Fruit fly (Drosophila melanogaster): ENCODE measurements around the gene mkg-p.

The mkg-p gene

DNA sequence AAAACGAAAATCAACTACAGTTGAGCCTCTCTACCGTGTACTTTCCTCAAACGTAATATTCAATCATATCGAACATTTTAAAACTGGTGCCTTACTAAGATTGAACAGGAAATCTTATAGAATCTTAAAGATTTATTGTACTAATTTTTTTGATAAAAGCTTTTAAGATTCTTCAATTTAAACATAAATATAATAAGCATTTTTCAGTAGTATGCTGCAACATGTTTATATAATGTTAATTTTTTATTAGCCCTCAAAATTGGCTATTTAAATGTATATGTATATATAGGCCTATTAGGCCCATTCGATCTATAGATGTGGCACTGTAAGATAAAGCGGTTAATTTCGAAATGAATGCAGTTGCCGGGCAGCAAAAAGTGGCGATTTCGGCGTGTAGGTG is 33.5 kb downstream of the mkg-p start:
- TF ChIP-seq psq (optimal IDR thresholded peaks at IDR 0.05) (no peak), ttk (optimal IDR thresholded peaks at IDR 0.05) (no peak), insv (optimal IDR thresholded peaks at IDR 0.05) (no peak), Myc (optimal IDR thresholded peaks at IDR 0.05) (no peak), Sin3A (optimal IDR thresholded peaks at IDR 0.05) (no peak), h (optimal IDR thresholded peaks at IDR 0.05) (no peak)

DNA sequence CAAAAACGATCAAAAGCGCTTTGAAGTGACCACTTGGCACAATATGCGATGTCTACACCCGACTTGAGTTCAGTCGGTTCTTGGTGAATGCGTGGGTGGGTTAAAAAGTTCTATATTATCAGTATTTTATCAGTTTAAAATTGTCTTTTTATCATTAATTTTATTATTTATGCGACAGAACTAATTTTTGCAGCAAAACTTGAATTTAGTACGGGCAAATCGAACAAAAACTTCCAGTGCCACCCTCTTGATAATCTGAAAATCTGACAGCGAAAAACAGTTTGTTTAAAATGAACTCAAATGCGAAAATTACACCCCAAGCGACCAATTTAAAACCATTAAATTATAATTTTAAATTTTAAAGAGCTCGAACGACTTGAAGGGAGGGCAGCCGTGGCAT is 34.2 kb downstream of the mkg-p start:
- no peak for TF ChIP-seq ttk (optimal IDR thresholded peaks at IDR 0.05)

- TF ChIP-seq Myc (optimal IDR thresholded peaks at IDR 0.05) = no peak
- no peak for TF ChIP-seq ttk (optimal IDR thresholded peaks at IDR 0.05)
- TF ChIP-seq insv (optimal IDR thresholded peaks at IDR 0.05) = no peak
- TF ChIP-seq Sin3A (optimal IDR thresholded peaks at IDR 0.05) = no peak
- no peak for TF ChIP-seq psq (optimal IDR thresholded peaks at IDR 0.05)
- no peak for TF ChIP-seq h (optimal IDR thresholded peaks at IDR 0.05)
These were observed 35.6 kb downstream of the mkg-p start for dm6 chr3L:8369456-8369855.

dm6 chr3L:8368694-8369344 is 36.3 kb downstream of the mkg-p start:
- TF ChIP-seq Sin3A (optimal IDR thresholded peaks at IDR 0.05) (no peak), Myc (optimal IDR thresholded peaks at IDR 0.05) (no peak), ttk (optimal IDR thresholded peaks at IDR 0.05) (no peak), psq (optimal IDR thresholded peaks at IDR 0.05) (no peak), h (optimal IDR thresholded peaks at IDR 0.05) (no peak), insv (optimal IDR thresholded peaks at IDR 0.05) (no peak)

dm6 chr3L:8363266-8363665 is 41.8 kb downstream of the mkg-p start:
- TF ChIP-seq h (optimal IDR thresholded peaks at IDR 0.05) = no peak
- no peak for TF ChIP-seq ttk (optimal IDR thresholded peaks at IDR 0.05)

DNA sequence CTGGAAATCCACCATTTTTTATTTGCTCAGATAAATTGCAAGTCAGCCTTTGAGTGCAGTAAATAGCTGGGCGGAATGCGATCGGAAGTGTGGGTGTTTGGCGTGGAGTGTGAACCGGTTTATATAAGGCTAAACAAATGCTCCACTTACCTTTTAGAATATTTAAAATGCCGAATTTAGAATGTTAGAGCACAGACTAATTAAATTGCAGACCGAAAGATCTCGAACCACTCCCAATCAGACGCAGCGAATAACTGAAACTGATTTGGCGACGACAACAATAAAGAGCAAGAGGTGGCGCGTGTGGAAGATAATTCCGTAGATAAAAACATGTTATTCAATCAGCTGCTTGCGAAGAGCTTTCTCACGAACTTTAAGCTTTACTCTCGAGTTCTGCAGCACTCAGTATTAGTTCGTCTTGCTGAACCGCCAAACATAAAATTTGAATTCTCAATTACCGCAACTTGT is 44.4 kb downstream of the mkg-p start, which contains the start of gene Idh:
TSS of gene Idh (minus strand) at position 264 of the 468 bp plus-strand sequence.
- TF ChIP-seq insv (optimal IDR thresholded peaks at IDR 0.05) = no peak
- TF ChIP-seq Myc (optimal IDR thresholded peaks at IDR 0.05) = no peak
- no peak for TF ChIP-seq Sin3A (optimal IDR thresholded peaks at IDR 0.05)
- TF ChIP-seq ttk (optimal IDR thresholded peaks at IDR 0.05) = no peak
- TF ChIP-seq h (optimal IDR thresholded peaks at IDR 0.05) = no peak
- TF ChIP-seq psq (optimal IDR thresholded peaks at IDR 0.05) = no peak

DNA sequence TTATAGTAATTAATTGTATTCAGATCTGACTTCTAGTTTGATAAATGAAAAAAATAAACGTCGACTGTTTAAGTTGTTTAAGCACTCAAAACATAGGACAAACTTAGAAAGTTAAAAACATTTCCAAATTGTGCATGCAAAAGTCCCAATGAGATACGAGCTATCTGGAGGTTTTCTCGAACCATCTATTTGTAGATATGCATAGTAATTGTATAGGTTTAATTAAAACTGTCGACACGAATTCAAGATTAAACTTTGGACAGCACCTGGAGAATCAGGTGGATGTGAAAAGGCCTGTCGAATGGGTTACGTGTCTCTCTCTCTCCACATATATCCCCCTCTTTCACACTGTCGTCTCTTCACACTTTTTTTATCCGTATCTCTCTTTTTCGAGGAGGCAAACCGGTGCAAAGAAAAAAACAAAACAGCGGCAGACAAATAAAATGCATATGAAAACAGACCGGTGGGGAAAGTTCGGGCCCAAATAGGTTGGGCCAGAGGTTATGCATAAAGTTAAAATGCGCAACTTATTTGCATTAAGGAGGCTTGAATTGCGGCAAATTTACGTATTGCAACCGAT is 44.9 kb downstream of the mkg-p start:
- no peak for TF ChIP-seq ttk (optimal IDR thresholded peaks at IDR 0.05)
- TF ChIP-seq insv (optimal IDR thresholded peaks at IDR 0.05) = no peak
- TF ChIP-seq psq (optimal IDR thresholded peaks at IDR 0.05) = no peak
- TF ChIP-seq h (optimal IDR thresholded peaks at IDR 0.05) = no peak
- TF ChIP-seq Sin3A (optimal IDR thresholded peaks at IDR 0.05) = no peak

DNA sequence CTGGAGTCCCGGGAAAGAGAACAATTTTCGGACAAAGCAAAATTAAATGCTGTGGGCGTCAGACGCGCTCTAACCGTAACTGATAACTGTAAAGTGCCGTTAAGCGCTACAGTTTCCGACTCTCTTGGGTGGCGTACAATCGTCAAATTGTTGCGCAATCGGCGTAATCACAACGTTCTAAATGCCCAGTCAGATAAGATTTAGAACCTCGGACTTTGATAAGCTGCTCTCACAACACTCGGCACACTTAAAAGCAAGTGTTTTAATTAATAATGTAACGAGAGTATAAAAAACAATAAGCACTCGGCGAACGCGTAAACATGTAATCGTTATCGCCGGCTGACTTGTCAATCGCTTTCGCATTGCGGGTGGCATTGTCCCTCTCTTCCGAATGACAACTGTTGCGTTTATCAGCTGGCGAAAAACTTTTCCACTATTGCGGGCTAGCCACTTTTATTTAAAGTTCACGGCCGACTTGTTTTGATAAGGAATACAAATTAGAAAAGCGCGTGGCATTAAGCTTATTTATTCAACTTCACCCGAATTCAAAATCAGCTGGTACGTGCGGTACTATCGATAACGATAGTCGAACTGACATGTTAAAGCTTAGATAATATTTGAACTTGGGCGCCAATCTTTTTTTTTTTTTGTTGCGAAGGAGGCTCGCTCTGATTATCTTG is 46.2 kb downstream of the mkg-p start:
- TF ChIP-seq psq (optimal IDR thresholded peaks at IDR 0.05) = no peak
- no peak for TF ChIP-seq h (optimal IDR thresholded peaks at IDR 0.05)
- TF ChIP-seq ttk (optimal IDR thresholded peaks at IDR 0.05) = no peak
- TF ChIP-seq Myc (optimal IDR thresholded peaks at IDR 0.05) = no peak
- no peak for TF ChIP-seq Sin3A (optimal IDR thresholded peaks at IDR 0.05)
- no peak for TF ChIP-seq insv (optimal IDR thresholded peaks at IDR 0.05)

DNA sequence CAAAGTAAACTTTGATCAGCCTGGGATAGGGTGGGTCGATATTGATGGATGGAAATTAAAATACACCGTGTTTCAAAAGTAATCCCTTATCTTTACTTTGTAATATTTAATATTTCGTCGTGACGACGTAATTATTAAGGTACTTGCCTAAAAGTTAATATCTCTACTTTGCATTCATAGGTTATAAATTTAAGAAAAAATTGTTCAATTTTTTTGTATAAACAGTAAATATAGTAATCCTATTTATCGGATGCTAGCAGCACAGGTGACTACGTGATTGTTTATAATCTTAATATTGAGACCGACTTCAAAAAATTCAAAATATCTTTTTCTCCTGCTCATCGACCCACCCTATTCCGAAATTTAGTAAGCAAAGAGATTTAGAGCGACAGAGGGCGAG is 46.9 kb downstream of the mkg-p start:
- TF ChIP-seq psq (optimal IDR thresholded peaks at IDR 0.05) (no peak), h (optimal IDR thresholded peaks at IDR 0.05) (no peak), Myc (optimal IDR thresholded peaks at IDR 0.05) (no peak), insv (optimal IDR thresholded peaks at IDR 0.05) (no peak), ttk (optimal IDR thresholded peaks at IDR 0.05) (no peak), Sin3A (optimal IDR thresholded peaks at IDR 0.05) (no peak)

dm6 chr3L:8356196-8356595 is 48.9 kb downstream of the mkg-p start, which contains the start of gene Culd:
TSS of gene Culd (minus strand) at chr3L:8356296.
- TF ChIP-seq Sin3A (optimal IDR thresholded peaks at IDR 0.05) = no peak
- no peak for TF ChIP-seq ttk (optimal IDR thresholded peaks at IDR 0.05)
- TF ChIP-seq psq (optimal IDR thresholded peaks at IDR 0.05) = no peak
- TF ChIP-seq insv (optimal IDR thresholded peaks at IDR 0.05) = no peak
- no peak for TF ChIP-seq Myc (optimal IDR thresholded peaks at IDR 0.05)
- no peak for TF ChIP-seq h (optimal IDR thresholded peaks at IDR 0.05)

Data from Kc167 (cell line).